Worm (Caenorhabditis elegans): Measurements from ENCODE around the gene cuc-1.

DNA sequence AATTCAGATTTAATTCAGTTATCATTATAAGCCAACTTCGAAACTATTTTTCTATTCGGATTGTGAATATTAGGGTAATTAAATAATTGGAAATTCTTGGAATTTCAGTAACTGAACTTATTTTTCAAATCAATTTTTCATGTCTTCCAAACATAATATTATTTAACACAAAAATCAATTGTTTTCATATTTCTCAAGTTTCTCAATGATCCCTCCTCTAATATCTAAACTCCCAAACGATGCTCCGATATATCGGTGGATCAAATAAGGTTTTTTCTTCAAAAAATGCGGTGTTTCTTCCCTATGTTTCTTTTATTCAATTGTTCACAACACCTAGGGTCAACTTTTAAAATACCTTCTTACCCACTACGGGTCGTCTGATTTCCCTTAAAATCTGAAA, 44.3 kb downstream of the cuc-1 start:
- TF ChIP-seq tra-4 (tag; optimal IDR thresholded peaks at IDR 0.05), result no peak
- TF ChIP-seq tbx-37 (GFP tag; conservative IDR thresholded peaks at IDR 0.05), result no peak
- TF ChIP-seq ama-1 (optimal IDR thresholded peaks at IDR 0.05), result no peak
- no peak for TF ChIP-seq flt-1 (GFP tag; IDR thresholded peaks at IDR 0.05)
- TF ChIP-seq ceh-13 (GFP tag; optimal IDR thresholded peaks at IDR 0.05), result no peak
- no peak for TF ChIP-seq tbx-11 (GFP tag; IDR thresholded peaks at IDR 0.05)
- TF ChIP-seq scrt-1 (GFP tag; IDR thresholded peaks at IDR 0.05), result no peak
- no peak for TF ChIP-seq hmg-4 (GFP tag; optimal IDR thresholded peaks at IDR 0.05)
- TF ChIP-seq aly-1 (tag; optimal IDR thresholded peaks at IDR 0.05), result no peak
- TF ChIP-seq hmbx-1 (tag; optimal IDR thresholded peaks at IDR 0.05), result no peak
- TF ChIP-seq pes-1 (GFP tag; IDR thresholded peaks at IDR 0.05), result no peak
- TF ChIP-seq ceh-36 (tag; optimal IDR thresholded peaks at IDR 0.05), result no peak
- TF ChIP-seq hnd-1 (tag; optimal IDR thresholded peaks at IDR 0.05), result no peak
